Worm (Caenorhabditis elegans) whole organism, mixed stage, embryonic: ENCODE measurements around the gene twk-10.

Source experiments
- M03D4.4 ChIP-seq: sonication (generic microtip); optimal IDR thresholded peaks from 2 replicates; lab custom pipeline; 2017; ENCODE audit warnings: mild to moderate bottlenecking, missing genetic modification characterization, missing compliant biosample characterization
- bed-3 ChIP-seq: fragments of 200-800 bp; sonication (Bioruptor generic); optimal IDR thresholded peaks from 3 replicates; lab custom pipeline; 2018; ENCODE audit warnings: mild to moderate bottlenecking, missing genetic modification characterization, moderate library complexity, missing compliant biosample characterization
- blmp-1 ChIP-seq: fragments of 150-350 bp; optimal IDR thresholded peaks from 2 replicates; lab custom pipeline; 2014; ENCODE audit warnings: missing biosample characterization, missing genetic modification characterization
- ceh-39 ChIP-seq: fragments of 150-350 bp; optimal IDR thresholded peaks from 2 replicates; lab custom pipeline; 2014; ENCODE audit warnings: missing biosample characterization, missing genetic modification characterization
- ceh-43 ChIP-seq: fragments of 200-800 bp; sonication (Bioruptor generic); optimal IDR thresholded peaks from 2 replicates; lab custom pipeline; 2018; ENCODE audit warnings: mild to moderate bottlenecking, missing genetic modification characterization, moderate library complexity, missing compliant biosample characterization
- ceh-83 ChIP-seq: fragments of 200-800 bp; sonication (Bioruptor generic); optimal IDR thresholded peaks from 2 replicates; lab custom pipeline; 2018; ENCODE audit warnings: mild to moderate bottlenecking, missing genetic modification characterization, missing compliant biosample characterization
- ces-1 ChIP-seq: fragments of 150-350 bp; optimal IDR thresholded peaks from 2 replicates; lab custom pipeline; 2014; ENCODE audit warnings: missing biosample characterization, missing genetic modification reagents, missing genetic modification characterization
- cnd-1 ChIP-seq: fragments of 200-800 bp; sonication (Bioruptor generic); optimal IDR thresholded peaks from 2 replicates; lab custom pipeline; 2018; ENCODE audit warnings: mild to moderate bottlenecking, missing genetic modification characterization, missing compliant biosample characterization
- drap-1 ChIP-seq: fragments of 200-800 bp; sonication (Bioruptor generic); optimal IDR thresholded peaks from 3 replicates; lab custom pipeline; 2018; ENCODE audit warnings: mild to moderate bottlenecking, missing genetic modification characterization, missing compliant biosample characterization
- elt-1 ChIP-seq: sonication (generic microtip); optimal IDR thresholded peaks from 2 replicates; lab custom pipeline; 2017; ENCODE audit warnings: missing genetic modification characterization, mild to moderate bottlenecking, missing compliant biosample characterization, antibody characterized with exemption, moderate library complexity, borderline replicate concordance; ENCODE audit not compliant: insufficient read depth
- elt-3 ChIP-seq: fragments of 150-350 bp; optimal IDR thresholded peaks from 2 replicates; lab custom pipeline; 2014; ENCODE audit warnings: missing biosample characterization, missing genetic modification characterization
- flh-1 ChIP-seq: fragments of 200-800 bp; sonication (Bioruptor generic); optimal IDR thresholded peaks from 2 replicates; lab custom pipeline; 2018; ENCODE audit warnings: mild to moderate bottlenecking, missing genetic modification characterization, moderate library complexity, missing compliant biosample characterization
- ham-2 ChIP-seq: fragments of 200-800 bp; sonication (Bioruptor generic); optimal IDR thresholded peaks from 2 replicates; lab custom pipeline; 2018; ENCODE audit warnings: mild to moderate bottlenecking, missing genetic modification characterization, missing compliant biosample characterization
- hlh-1 ChIP-seq: fragments of 150-350 bp; optimal IDR thresholded peaks from 2 replicates; lab custom pipeline; 2014; ENCODE audit warnings: missing biosample characterization, missing genetic modification reagents, missing genetic modification characterization
- lin-13 ChIP-seq: fragments of 150-350 bp; optimal IDR thresholded peaks from 2 replicates; lab custom pipeline; 2014; ENCODE audit warnings: missing biosample characterization, missing genetic modification characterization
- lsy-2 ChIP-seq: fragments of 150-350 bp; optimal IDR thresholded peaks from 2 replicates; lab custom pipeline; 2014; ENCODE audit warnings: missing biosample characterization, missing genetic modification characterization
- mab-5 ChIP-seq: fragments of 150-350 bp; optimal IDR thresholded peaks from 2 replicates; lab custom pipeline; 2014; ENCODE audit warnings: missing biosample characterization, missing genetic modification characterization
- mep-1 ChIP-seq: fragments of 150-350 bp; optimal IDR thresholded peaks from 2 replicates; lab custom pipeline; 2017; ENCODE audit warnings: missing biosample characterization, missing genetic modification reagents, missing genetic modification characterization, inconsistent platforms
- mls-2 ChIP-seq: sonication (generic microtip); optimal IDR thresholded peaks from 2 replicates; lab custom pipeline; 2016; ENCODE audit warnings: mild to moderate bottlenecking, missing genetic modification characterization, moderate library complexity, missing compliant biosample characterization
- nhr-12 ChIP-seq: fragments of 150-350 bp; optimal IDR thresholded peaks from 2 replicates; lab custom pipeline; 2014; ENCODE audit warnings: missing biosample characterization, missing genetic modification characterization
- nhr-2 ChIP-seq: fragments of 150-350 bp; optimal IDR thresholded peaks from 2 replicates; lab custom pipeline; 2014; ENCODE audit warnings: missing biosample characterization, missing genetic modification characterization
- nhr-237 ChIP-seq: fragments of 150-350 bp; optimal IDR thresholded peaks from 2 replicates; lab custom pipeline; 2014; ENCODE audit warnings: missing biosample characterization, missing genetic modification characterization
- nhr-28 ChIP-seq: fragments of 150-350 bp; optimal IDR thresholded peaks from 2 replicates; lab custom pipeline; 2014; ENCODE audit warnings: missing biosample characterization, missing genetic modification characterization
- nhr-76 ChIP-seq: sonication (generic microtip); optimal IDR thresholded peaks from 2 replicates; lab custom pipeline; 2017; ENCODE audit warnings: missing biosample characterization, missing genetic modification characterization
- pha-4 ChIP-seq: fragments of 150-350 bp; optimal IDR thresholded peaks from 2 replicates; lab custom pipeline; 2018; ENCODE audit warnings: missing biosample characterization, missing genetic modification reagents, missing genetic modification characterization
- snpc-4 ChIP-seq: fragments of 150-350 bp; optimal IDR thresholded peaks from 2 replicates; lab custom pipeline; 2014; ENCODE audit warnings: missing biosample characterization, missing genetic modification characterization
- sptf-1 ChIP-seq: sonication (generic microtip); optimal IDR thresholded peaks from 2 replicates; lab custom pipeline; 2017; ENCODE audit warnings: mild to moderate bottlenecking, missing genetic modification characterization, moderate library complexity, missing compliant biosample characterization
- tbx-8 ChIP-seq: fragments of 200-800 bp; sonication (Bioruptor generic); optimal IDR thresholded peaks from 2 replicates; lab custom pipeline; 2018; ENCODE audit warnings: mild to moderate bottlenecking, missing genetic modification characterization, moderate library complexity, missing compliant biosample characterization
- unc-120 ChIP-seq: sonication (generic microtip); optimal IDR thresholded peaks from 2 replicates; lab custom pipeline; 2017; ENCODE audit warnings: missing genetic modification characterization, missing compliant biosample characterization; ENCODE audit not compliant: poor library complexity, severe bottlenecking
- unc-39 ChIP-seq: fragments of 150-350 bp; optimal IDR thresholded peaks from 2 replicates; lab custom pipeline; 2014; ENCODE audit warnings: missing biosample characterization, missing genetic modification characterization
- unc-62 ChIP-seq: fragments of 150-350 bp; optimal IDR thresholded peaks from 2 replicates; lab custom pipeline; 2014; ENCODE audit warnings: missing biosample characterization, missing genetic modification reagents, missing genetic modification characterization
- ztf-11 ChIP-seq: fragments of 150-350 bp; optimal IDR thresholded peaks from 2 replicates; lab custom pipeline; 2014; ENCODE audit warnings: missing biosample characterization, missing genetic modification characterization

The twk-10 gene

DNA sequence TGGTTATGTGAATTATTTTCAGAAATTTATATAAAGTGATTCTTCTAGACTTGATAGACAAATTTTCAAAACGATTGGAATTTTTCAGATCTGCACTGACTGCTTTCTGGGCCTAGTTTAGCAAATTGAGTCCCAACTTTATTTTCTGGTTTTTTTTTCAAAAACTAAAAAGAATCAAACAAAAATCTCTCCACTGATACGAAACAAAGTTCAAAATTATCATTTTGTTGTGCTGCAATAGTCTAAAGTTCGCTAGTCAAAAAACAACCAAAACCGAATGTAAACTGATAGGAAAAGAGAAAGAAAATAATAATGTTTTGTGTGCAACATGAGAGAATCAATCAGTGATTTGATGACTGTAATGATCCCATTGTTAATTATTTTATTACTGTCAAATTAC is 2.3 kb upstream of the twk-10 start, which contains the start of gene lipl-4:
TSS of gene lipl-4 (plus strand) at position 301 of the 400 bp plus-strand sequence.
- TF ChIP-seq flh-1 (GFP tag; lab: Kevin White, UChicago) (no peak), mab-5 (tag; lab: Kevin White, UChicago) (no peak), snpc-4 (tag; lab: Kevin White, UChicago) (no peak), nhr-76 (no peak), pha-4 (tag; lab: Kevin White, UChicago) (no peak)

DNA sequence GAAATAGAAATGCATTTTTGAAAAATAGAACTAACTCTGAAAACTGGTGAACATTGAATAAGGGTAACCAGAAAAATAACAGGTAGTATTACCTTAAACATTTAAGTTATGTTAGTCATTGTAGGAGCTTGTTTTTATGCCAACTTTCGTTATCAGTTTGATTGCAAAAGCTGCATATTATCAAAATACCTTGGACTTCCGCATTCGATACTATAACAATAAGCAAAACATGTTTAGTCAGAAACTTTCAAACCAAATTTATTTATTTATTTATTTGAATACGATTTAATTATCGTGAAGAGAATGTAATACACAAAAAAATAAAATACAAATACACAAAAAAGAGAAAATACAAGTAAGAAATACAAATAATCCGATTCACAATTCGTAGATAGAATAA is 2.2 kb downstream of the twk-10 start, which contains the start of gene K04A8.19:
TSS of gene K04A8.19 (minus strand) at position 101 of the 400 bp plus-strand sequence.
- TF ChIP-seq mep-1 (tag; lab: Kevin White, UChicago) (no peak), ztf-11 (tag; lab: Kevin White, UChicago) (no peak), bed-3 (GFP tag; lab: Kevin White, UChicago) (no peak), snpc-4 (tag; lab: Kevin White, UChicago) (no peak), nhr-2 (no peak), M03D4.4 (tag; lab: Kevin White, UChicago) (no peak), drap-1 (GFP tag; lab: Kevin White, UChicago) (no peak), unc-120 (tag; lab: Kevin White, UChicago) (no peak), ham-2 (GFP tag; lab: Kevin White, UChicago) (no peak), lin-13 (no peak), ces-1 (no peak), tbx-8 (no peak), nhr-12 (no peak), nhr-237 (tag; lab: Kevin White, UChicago) (no peak), unc-62 (GFP tag; lab: Kevin White, UChicago) (no peak), hlh-1 (tag; lab: Kevin White, UChicago) (no peak), mab-5 (tag; lab: Kevin White, UChicago) (no peak), lsy-2 (no peak)
- TF ChIP-seq, all 35 proteins: peak for 0

DNA sequence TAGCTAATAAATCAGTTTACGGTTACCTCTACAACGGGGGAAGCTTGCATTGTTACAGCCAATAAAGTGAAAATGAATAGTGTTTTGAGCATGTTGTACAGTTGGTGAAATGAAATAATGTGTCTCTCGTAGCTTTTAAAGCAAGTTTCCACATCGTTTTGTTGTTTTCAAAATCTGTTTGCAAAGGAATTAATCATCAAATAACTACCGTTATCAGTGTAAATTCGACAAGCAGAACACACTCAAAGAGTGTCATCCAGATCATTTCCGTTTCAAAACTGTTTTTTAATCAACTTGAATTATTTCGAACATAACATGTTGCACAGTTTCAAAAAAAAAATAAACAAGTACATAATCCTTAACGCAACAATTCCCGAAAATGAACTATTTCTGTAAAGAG is 4.9 kb downstream of the twk-10 start, which contains the start of gene spp-27:
TSS of gene spp-27 (minus strand) at position 101 of the 400 bp plus-strand sequence.
- no peak for TF ChIP-seq tbx-8
- TF ChIP-seq cnd-1, result no peak
- no peak for TF ChIP-seq ztf-11 (tag; lab: Kevin White, UChicago)
- TF ChIP-seq mls-2 (tag; lab: Kevin White, UChicago), result no peak
- no peak for TF ChIP-seq ceh-83
- no peak for TF ChIP-seq ces-1
- TF ChIP-seq unc-39 (tag; lab: Kevin White, UChicago), result no peak
- TF ChIP-seq pha-4 (tag; lab: Kevin White, UChicago), result no peak
- no peak for TF ChIP-seq mep-1 (tag; lab: Kevin White, UChicago)
- TF ChIP-seq ham-2 (GFP tag; lab: Kevin White, UChicago), result no peak
- no peak for TF ChIP-seq elt-3 (tag; lab: Kevin White, UChicago)
- TF ChIP-seq ceh-39 (tag; lab: Kevin White, UChicago), result no peak
- no peak for TF ChIP-seq elt-1
- no peak for TF ChIP-seq sptf-1 (tag; lab: Kevin White, UChicago)
- no peak for TF ChIP-seq bed-3 (GFP tag; lab: Kevin White, UChicago)
- TF ChIP-seq mab-5 (tag; lab: Kevin White, UChicago), result no peak
- TF ChIP-seq snpc-4 (tag; lab: Kevin White, UChicago), result no peak

DNA sequence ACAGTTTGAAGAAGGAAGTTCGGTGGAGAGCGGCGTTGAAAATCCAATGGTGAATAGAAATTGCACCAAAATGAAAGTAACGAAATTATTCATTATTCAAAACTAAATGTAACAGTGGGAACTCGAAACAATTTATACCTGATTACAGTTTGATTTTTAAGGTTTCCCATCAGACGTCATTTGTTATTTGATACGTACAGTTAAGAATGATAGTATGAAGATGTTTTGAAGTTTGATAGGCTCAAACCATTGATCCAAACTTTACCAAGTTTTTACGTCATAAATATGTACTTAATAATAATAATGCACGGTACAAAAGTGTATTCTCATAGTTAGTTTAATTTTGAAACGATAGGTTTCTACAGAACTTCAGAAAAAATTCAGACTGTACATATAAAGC is 6.0 kb downstream of the twk-10 start, which contains the start of gene spp-20:
TSS of gene spp-20 (minus strand) at position 101 of the 400 bp plus-strand sequence.
- TF ChIP-seq flh-1 (GFP tag; lab: Kevin White, UChicago) (no peak), lin-13 (no peak), ceh-43 (GFP tag; lab: Kevin White, UChicago) (no peak), ham-2 (GFP tag; lab: Kevin White, UChicago) (no peak), nhr-76 (no peak), blmp-1 (no peak), mls-2 (tag; lab: Kevin White, UChicago) (no peak), nhr-28 (tag; lab: Kevin White, UChicago) (no peak), cnd-1 (no peak)
- TF ChIP-seq, all 35 proteins: peak for 0

DNA sequence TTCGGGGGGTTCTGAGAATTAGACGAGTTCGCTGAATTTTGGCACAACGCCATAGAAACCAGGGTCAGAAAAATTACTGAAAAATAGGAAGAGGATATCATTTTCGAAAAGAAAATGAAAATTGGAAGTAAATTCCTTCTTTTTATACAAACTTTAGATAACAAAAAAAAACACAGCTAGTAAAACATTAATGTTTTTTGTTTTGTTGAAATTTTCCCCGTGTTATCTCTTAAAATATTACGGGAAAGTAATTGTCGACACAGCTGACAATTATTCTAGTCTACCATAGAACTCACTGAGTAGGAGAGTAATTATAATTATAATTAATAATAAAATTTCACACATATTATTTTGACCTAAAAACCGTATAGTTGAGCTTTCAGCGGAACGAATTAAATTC is 7.0 kb downstream of the twk-10 start, which contains the start of gene spp-26:
TSS of gene spp-26 (minus strand) at position 101 of the 400 bp plus-strand sequence.
- TF ChIP-seq mab-5 (tag; lab: Kevin White, UChicago) (no peak), pha-4 (tag; lab: Kevin White, UChicago) (no peak), ham-2 (GFP tag; lab: Kevin White, UChicago) (no peak), bed-3 (GFP tag; lab: Kevin White, UChicago) (no peak), mls-2 (tag; lab: Kevin White, UChicago) (no peak), elt-3 (tag; lab: Kevin White, UChicago) (no peak), lsy-2 (no peak), unc-39 (tag; lab: Kevin White, UChicago) (no peak), drap-1 (GFP tag; lab: Kevin White, UChicago) (no peak), unc-62 (GFP tag; lab: Kevin White, UChicago) (no peak), hlh-1 (tag; lab: Kevin White, UChicago) (no peak), nhr-28 (tag; lab: Kevin White, UChicago) (no peak)
